Worm (Caenorhabditis elegans) whole organism, L4 larva: ENCODE measurements around the gene abf-5.

Experiments used
- lim-7 ChIP-seq: fragments of 200-800 bp; sonication (Bioruptor generic); IDR thresholded peaks from 2 replicates; pipeline ENCODE4 v1.3.6; 2022; ENCODE audit warnings: missing genetic modification characterization, missing compliant biosample characterization
- nhr-102 ChIP-seq: sonication (generic microtip); optimal IDR thresholded peaks from 2 replicates; lab custom pipeline; 2016; ENCODE audit warnings: mild to moderate bottlenecking, missing genetic modification characterization, moderate library complexity, missing compliant biosample characterization

ce11 chrX:12769697-12770096 is 23.0 kb upstream of the abf-5 start, which contains the start of gene ilc-17.1:
- TF ChIP-seq lim-7 (GFP tag; lab: Robert Waterston, UW) = no peak
- TF ChIP-seq nhr-102 (tag; lab: Kevin White, UChicago) = no peak
